Worm (Caenorhabditis elegans) whole organism, L4 larva: ENCODE measurements around the gene srj-24.

Experiments
- D1046.2 ChIP-seq: fragments of 200-800 bp; sonication (Bioruptor generic); IDR thresholded peaks from 2 replicates; pipeline ENCODE4 v1.3.6; 2022; ENCODE audit warnings: missing genetic modification characterization, missing compliant biosample characterization
- F10B5.3 ChIP-seq: sonication (generic microtip); optimal IDR thresholded peaks from 2 replicates; lab custom pipeline; 2016; ENCODE audit warnings: mild to moderate bottlenecking, missing genetic modification characterization, missing compliant biosample characterization
- F37D6.2 ChIP-seq: sonication (generic microtip); optimal IDR thresholded peaks from 2 replicates; lab custom pipeline; 2016; ENCODE audit warnings: mild to moderate bottlenecking, missing genetic modification characterization, missing compliant biosample characterization
- F44E2.7 ChIP-seq: fragments of 200-800 bp; sonication (Bioruptor generic); IDR thresholded peaks from 2 replicates; pipeline ENCODE4 v2.1.2; 2022; ENCODE audit warnings: missing genetic modification characterization, missing compliant biosample characterization
- R02D3.7 ChIP-seq: fragments of 150-350 bp; sonication (generic microtip); optimal IDR thresholded peaks from 3 replicates; lab custom pipeline; 2014; ENCODE audit warnings: missing biosample characterization, missing genetic modification characterization
- T20F7.1 ChIP-seq: fragments of 200-800 bp; sonication (Bioruptor generic); optimal IDR thresholded peaks from 2 replicates; lab custom pipeline; 2018; ENCODE audit warnings: mild to moderate bottlenecking, missing genetic modification characterization, missing compliant biosample characterization
- T26A8.4 ChIP-seq: fragments of 200-800 bp; sonication (Bioruptor generic); IDR thresholded peaks from 2 replicates; pipeline ENCODE4 v1.3.6; 2022; ENCODE audit warnings: missing genetic modification characterization, missing compliant biosample characterization
- Y105C5A.15 ChIP-seq: fragments of 200-800 bp; sonication (Bioruptor generic); IDR thresholded peaks from 2 replicates; pipeline ENCODE4 v1.3.6; 2022; ENCODE audit warnings: missing genetic modification characterization, missing compliant biosample characterization
- Y48G9A.11 ChIP-seq: fragments of 200-800 bp; sonication (Bioruptor generic); IDR thresholded peaks from 2 replicates; pipeline ENCODE4 v1.3.6; 2022; ENCODE audit warnings: missing genetic modification reagents, missing genetic modification characterization, missing compliant biosample characterization
- Y5F2A.4 ChIP-seq: fragments of 200-800 bp; sonication (Bioruptor generic); optimal IDR thresholded peaks from 2 replicates; lab custom pipeline; 2018; ENCODE audit warnings: mild to moderate bottlenecking, missing genetic modification characterization, missing compliant biosample characterization
- aha-1 ChIP-seq: fragments of 150-350 bp; peaks from one replicate; lab custom pipeline; 2014; ENCODE audit warnings: missing biosample characterization, missing genetic modification characterization
- ceh-20 ChIP-seq: fragments of 200-800 bp; sonication (Bioruptor generic); IDR thresholded peaks from 2 replicates; pipeline ENCODE4 v1.3.6; 2022; ENCODE audit warnings: missing genetic modification reagents, missing genetic modification characterization, missing compliant biosample characterization
- ceh-28 ChIP-seq: fragments of 150-350 bp; optimal IDR thresholded peaks from 2 replicates; lab custom pipeline; 2014; ENCODE audit warnings: missing biosample characterization, missing genetic modification reagents, missing genetic modification characterization
- ceh-32 ChIP-seq: sonication (generic microtip); optimal IDR thresholded peaks from 2 replicates; lab custom pipeline; 2016; ENCODE audit warnings: mild to moderate bottlenecking, missing genetic modification characterization, missing compliant biosample characterization; ENCODE audit not compliant: poor library complexity
- ceh-62 ChIP-seq: sonication (generic microtip); optimal IDR thresholded peaks from 2 replicates; lab custom pipeline; 2017; ENCODE audit warnings: missing biosample characterization, missing genetic modification characterization
- ces-1 ChIP-seq: fragments of 150-350 bp; sonication (generic microtip); optimal IDR thresholded peaks from 4 replicates; lab custom pipeline; 2014; ENCODE audit warnings: missing biosample characterization, missing genetic modification reagents, missing genetic modification characterization
- ctbp-1 ChIP-seq: fragments of 200-800 bp; sonication (Bioruptor generic); IDR thresholded peaks from 2 replicates; pipeline ENCODE4 v1.3.6; 2022; ENCODE audit warnings: missing genetic modification reagents, missing genetic modification characterization, missing compliant biosample characterization
- dmd-6 ChIP-seq: fragments of 200-800 bp; sonication (Bioruptor generic); IDR thresholded peaks from 2 replicates; pipeline ENCODE4 v1.3.6; 2022; ENCODE audit warnings: missing genetic modification reagents, missing genetic modification characterization, missing compliant biosample characterization
- dpl-1 ChIP-seq: fragments of 150-350 bp; optimal IDR thresholded peaks from 2 replicates; lab custom pipeline; 2014; ENCODE audit warnings: missing biosample characterization, missing genetic modification reagents, missing genetic modification characterization
- duxl-1 ChIP-seq: sonication (generic microtip); optimal IDR thresholded peaks from 2 replicates; lab custom pipeline; 2016; ENCODE audit warnings: mild to moderate bottlenecking, missing genetic modification characterization, moderate library complexity, missing compliant biosample characterization; ENCODE audit not compliant: poor library complexity
- dve-1 ChIP-seq: sonication (generic microtip); optimal IDR thresholded peaks from 2 replicates; lab custom pipeline; 2017; ENCODE audit warnings: antibody characterized with exemption, mild to moderate bottlenecking, missing genetic modification characterization, missing compliant biosample characterization; ENCODE audit not compliant: insufficient read depth
- egl-43 ChIP-seq: fragments of 200-800 bp; sonication (Bioruptor generic); IDR thresholded peaks from 2 replicates; pipeline ENCODE4 v1.3.6; 2022; ENCODE audit warnings: missing genetic modification reagents, missing genetic modification characterization, missing compliant biosample characterization
- fkh-10 ChIP-seq: fragments of 150-350 bp; optimal IDR thresholded peaks from 2 replicates; lab custom pipeline; 2014; ENCODE audit warnings: missing biosample characterization, missing genetic modification reagents, missing genetic modification characterization
- hif-1 ChIP-seq, 2 experiments: sonication (generic microtip); optimal IDR thresholded peaks; 2 replicates each; lab custom pipeline; 2016 to 2017; ENCODE audit warnings: missing compliant biosample characterization in 2 of 2, missing genetic modification characterization in 2 of 2, missing genetic modification reagents in 2 of 2, missing genotype in 2 of 2, mild to moderate bottlenecking in 1 of 2
- hmg-1.1 ChIP-seq: fragments of 200-800 bp; sonication (Bioruptor generic); IDR thresholded peaks from 2 replicates; pipeline ENCODE4 v1.3.6; 2022; ENCODE audit warnings: missing genetic modification reagents, missing genetic modification characterization, missing compliant biosample characterization
- lim-7 ChIP-seq: fragments of 200-800 bp; sonication (Bioruptor generic); IDR thresholded peaks from 2 replicates; pipeline ENCODE4 v1.3.6; 2022; ENCODE audit warnings: missing genetic modification characterization, missing compliant biosample characterization
- lin-13 ChIP-seq: fragments of 150-350 bp; optimal IDR thresholded peaks from 2 replicates; lab custom pipeline; 2014; ENCODE audit warnings: missing biosample characterization, missing genetic modification reagents, missing genetic modification characterization
- lin-15B ChIP-seq: fragments of 150-350 bp; sonication (generic microtip); optimal IDR thresholded peaks from 3 replicates; lab custom pipeline; 2014; ENCODE audit warnings: missing biosample characterization, missing genetic modification characterization
- lin-38 ChIP-seq: fragments of 200-800 bp; sonication (Bioruptor generic); IDR thresholded peaks from 2 replicates; pipeline ENCODE4 v1.3.6; 2022; ENCODE audit warnings: missing genetic modification reagents, missing genetic modification characterization, missing compliant biosample characterization
- lin-39 ChIP-seq: fragments of 150-350 bp; optimal IDR thresholded peaks from 2 replicates; lab custom pipeline; 2014; ENCODE audit warnings: missing biosample characterization, missing genetic modification reagents, missing genetic modification characterization
- lir-3 ChIP-seq: sonication (generic microtip); optimal IDR thresholded peaks from 2 replicates; lab custom pipeline; 2016; ENCODE audit warnings: mild to moderate bottlenecking, missing genetic modification characterization, missing compliant biosample characterization
- madf-5 ChIP-seq, 2 experiments: fragments of 200-800 bp; sonication (Bioruptor generic); IDR thresholded peaks; 2 replicates each; pipeline ENCODE4 v1.3.6; 2022; ENCODE audit warnings: missing compliant biosample characterization in 2 of 2, missing genetic modification characterization in 2 of 2
- madf-9 ChIP-seq: fragments of 200-800 bp; sonication (Bioruptor generic); conservative IDR thresholded peaks from 2 replicates; pipeline ENCODE4 v1.3.6; 2022; ENCODE audit warnings: missing genetic modification reagents, missing genetic modification characterization, missing compliant biosample characterization
- mes-2 ChIP-seq: sonication (generic microtip); optimal IDR thresholded peaks from 2 replicates; lab custom pipeline; 2016; ENCODE audit warnings: missing genotype, mild to moderate bottlenecking, missing genetic modification characterization, missing compliant biosample characterization; ENCODE audit not compliant: poor library complexity, severe bottlenecking
- nhr-11 ChIP-seq: fragments of 150-350 bp; optimal IDR thresholded peaks from 2 replicates; lab custom pipeline; 2014; ENCODE audit warnings: missing biosample characterization, missing genetic modification characterization
- nhr-42 ChIP-seq: fragments of 200-800 bp; sonication (Bioruptor generic); IDR thresholded peaks from 2 replicates; pipeline ENCODE4 v1.3.6; 2022; ENCODE audit warnings: missing genetic modification characterization, missing compliant biosample characterization
- nhr-48 ChIP-seq: sonication (generic microtip); optimal IDR thresholded peaks from 2 replicates; lab custom pipeline; 2016; ENCODE audit warnings: mild to moderate bottlenecking, missing genetic modification characterization, missing compliant biosample characterization
- nhr-76 ChIP-seq: fragments of 150-350 bp; optimal IDR thresholded peaks from 2 replicates; lab custom pipeline; 2014; ENCODE audit warnings: missing biosample characterization, missing genetic modification characterization
- nhr-77 ChIP-seq: fragments of 150-350 bp; optimal IDR thresholded peaks from 2 replicates; lab custom pipeline; 2014; ENCODE audit warnings: missing biosample characterization, missing genetic modification characterization
- pqm-1 ChIP-seq: sonication (generic microtip); optimal IDR thresholded peaks from 2 replicates; lab custom pipeline; 2017; ENCODE audit warnings: missing biosample characterization, missing genetic modification characterization
- sdz-12 ChIP-seq: fragments of 200-800 bp; sonication (Bioruptor generic); optimal IDR thresholded peaks from 2 replicates; lab custom pipeline; 2018; ENCODE audit warnings: mild to moderate bottlenecking, missing genetic modification characterization, missing compliant biosample characterization
- set-16 ChIP-seq: fragments of 200-800 bp; sonication (Bioruptor generic); IDR thresholded peaks from 2 replicates; pipeline ENCODE4 v1.3.6; 2022; ENCODE audit warnings: missing genetic modification reagents, missing genetic modification characterization, missing compliant biosample characterization
- snpc-1.2 ChIP-seq: fragments of 200-800 bp; sonication (Bioruptor generic); IDR thresholded peaks from 2 replicates; pipeline ENCODE4 v1.3.6; 2022; ENCODE audit warnings: missing genetic modification reagents, missing genetic modification characterization, missing compliant biosample characterization
- spr-3 ChIP-seq: fragments of 200-800 bp; sonication (Bioruptor generic); optimal IDR thresholded peaks from 2 replicates; lab custom pipeline; 2018; ENCODE audit warnings: mild to moderate bottlenecking, missing genetic modification characterization, missing compliant biosample characterization
- zag-1 ChIP-seq: fragments of 150-350 bp; optimal IDR thresholded peaks from 2 replicates; lab custom pipeline; 2014; ENCODE audit warnings: missing biosample characterization, missing genetic modification characterization
- zfp-2 ChIP-seq: sonication (generic microtip); optimal IDR thresholded peaks from 2 replicates; lab custom pipeline; 2016; ENCODE audit warnings: mild to moderate bottlenecking, missing genetic modification characterization, missing compliant biosample characterization
- zip-11 ChIP-seq: fragments of 200-800 bp; sonication (Bioruptor generic); IDR thresholded peaks from 2 replicates; pipeline ENCODE4 v1.3.6; 2022; ENCODE audit warnings: missing genetic modification characterization, missing compliant biosample characterization
- ztf-11 ChIP-seq: fragments of 150-350 bp; optimal IDR thresholded peaks from 2 replicates; lab custom pipeline; 2014; ENCODE audit warnings: missing biosample characterization, missing genetic modification characterization

srj-24 gene

DNA sequence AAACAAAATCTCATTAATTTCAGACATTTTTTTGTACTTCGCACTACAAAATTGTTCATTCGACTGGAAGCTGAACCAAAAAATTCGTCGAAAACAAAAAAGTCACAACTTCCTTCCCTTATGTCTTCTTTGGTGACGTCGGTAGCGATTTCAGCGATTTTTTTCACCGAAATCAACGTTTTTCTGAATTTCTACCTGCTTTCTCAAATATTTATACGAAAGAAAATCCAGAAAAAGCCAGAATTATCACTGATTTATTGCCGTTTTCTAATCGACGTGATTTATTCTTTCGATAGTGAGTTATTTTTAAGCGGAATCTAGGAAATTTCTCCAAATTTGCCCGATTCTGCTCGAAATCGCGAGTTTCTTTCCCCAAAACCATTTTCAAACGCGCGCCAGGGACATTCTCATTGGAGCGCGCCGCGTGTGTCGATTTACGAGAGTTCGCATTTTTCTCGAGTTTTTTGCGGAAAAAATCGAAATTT lies 36.2 kb upstream of the srj-24 start, which contains the start of gene srbc-58 (continued):
- TF ChIP-seq F10B5.3: no peak
- no peak for TF ChIP-seq dmd-6 (GFP tag; lab: Robert Waterston, UW)
- no peak for TF ChIP-seq lir-3
- no peak for TF ChIP-seq D1046.2 (GFP tag; lab: Robert Waterston, UW)
- TF ChIP-seq snpc-1.2 (GFP tag; lab: Robert Waterston, UW): 0 out of 2 replicates have a peak, but pooled peaks have one; percentile 35
- TF ChIP-seq sdz-12 (GFP tag; lab: Kevin White, UChicago): no peak
- no peak for TF ChIP-seq ztf-11 (tag; lab: Kevin White, UChicago)
- no peak for TF ChIP-seq madf-9
- TF ChIP-seq spr-3 (GFP tag; lab: Kevin White, UChicago): no peak
- TF ChIP-seq ceh-32 (tag; lab: Kevin White, UChicago): no peak
- no peak for TF ChIP-seq Y48G9A.11 (GFP tag; lab: Robert Waterston, UW)
- TF ChIP-seq aha-1: peak; percentile 68
- TF ChIP-seq lin-38 (GFP tag; lab: Robert Waterston, UW): peak; percentile 87
- peak; percentile 60 for TF ChIP-seq R02D3.7 (tag; lab: Kevin White, UChicago)
- no peak for TF ChIP-seq T20F7.1
- TF ChIP-seq Y5F2A.4 (GFP tag; lab: Kevin White, UChicago): no peak
- no peak for TF ChIP-seq mes-2 (tag; lab: Kevin White, UChicago)
- TF ChIP-seq fkh-10: no peak
- no peak for TF ChIP-seq lin-15B (tag; lab: Kevin White, UChicago)
- TF ChIP-seq zag-1 (tag; lab: Kevin White, UChicago): no peak
- no peak for TF ChIP-seq zfp-2
- no peak for TF ChIP-seq dpl-1 (GFP tag; lab: Kevin White, UChicago)
- TF ChIP-seq zip-11 (GFP tag; lab: Robert Waterston, UW): no peak
- no peak for TF ChIP-seq duxl-1 (tag; lab: Kevin White, UChicago)
- 0 out of 2 replicates have a peak, but pooled peaks have one; percentile 21 for TF ChIP-seq ctbp-1 (GFP tag; lab: Robert Waterston, UW)

DNA sequence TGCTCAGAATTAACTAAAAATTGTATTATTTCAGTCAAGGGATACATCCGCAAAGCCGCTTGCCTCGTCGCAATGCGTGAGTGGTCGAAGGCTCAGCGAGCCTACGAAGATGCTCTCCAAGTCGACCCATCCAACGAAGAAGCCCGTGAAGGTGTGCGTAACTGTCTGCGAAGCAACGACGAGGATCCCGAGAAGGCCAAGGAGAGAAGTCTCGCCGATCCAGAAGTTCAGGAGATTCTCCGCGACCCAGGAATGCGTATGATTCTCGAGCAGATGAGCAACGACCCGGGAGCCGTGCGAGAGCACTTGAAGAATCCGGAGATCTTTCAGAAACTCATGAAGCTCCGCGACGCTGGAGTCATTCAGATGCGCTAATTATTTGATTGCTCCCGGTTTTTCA lies 35.7 kb upstream of the srj-24 start:
- TF ChIP-seq nhr-76 (no peak), lim-7 (GFP tag; lab: Robert Waterston, UW) (no peak), hmg-1.1 (no peak), Y105C5A.15 (GFP tag; lab: Robert Waterston, UW) (no peak), nhr-77 (tag; lab: Kevin White, UChicago) (no peak), F44E2.7 (no peak), set-16 (GFP tag; lab: Robert Waterston, UW) (peak; percentile 72), nhr-11 (tag; lab: Kevin White, UChicago) (no peak), lir-3 (no peak), nhr-48 (no peak), dve-1 (no peak), T26A8.4 (GFP tag; lab: Robert Waterston, UW) (no peak), ceh-62 (tag; lab: Kevin White, UChicago) (no peak), madf-5 (GFP tag; IDR thresholded peaks at IDR 0.05; lab: Robert Waterston, UW) (0 out of 4 replicates have a peak, but pooled peaks of 1 of the 2 experiments have one; percentile 30), lin-39 (tag; lab: Kevin White, UChicago) (no peak)
- TF ChIP-seq, all 104 proteins: peak for 2

DNA sequence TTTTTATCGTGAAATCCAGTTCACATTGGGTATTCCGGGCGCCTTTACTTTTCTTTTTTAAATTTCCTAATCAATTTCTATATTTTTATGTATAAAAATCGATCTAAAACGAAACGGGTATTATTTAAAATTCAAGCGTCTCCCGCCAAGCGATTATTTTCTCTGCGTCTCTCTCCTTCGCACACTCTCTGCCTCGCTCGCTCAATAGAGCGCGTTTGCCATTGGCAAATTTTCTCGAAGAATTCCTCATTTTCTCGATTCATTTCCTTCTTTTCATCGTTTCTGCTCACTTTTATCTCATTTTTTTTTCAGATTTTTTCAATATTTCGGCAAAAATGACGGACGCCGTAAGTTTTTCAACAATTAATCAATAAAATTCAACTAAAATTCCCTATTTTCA lies 34.6 kb upstream of the srj-24 start, which contains the start of gene sti-1:
TSS of gene sti-1 (plus strand) at position 263 of the 400 bp plus-strand sequence.
- TF ChIP-seq D1046.2 (GFP tag; lab: Robert Waterston, UW): no peak
- TF ChIP-seq lin-13 (GFP tag; lab: Kevin White, UChicago): peak; percentile 70
- TF ChIP-seq nhr-42: peak; percentile 69; the same call in 1 of the 2 replicates
- no peak for TF ChIP-seq madf-5 (GFP tag; IDR thresholded peaks at IDR 0.05; lab: Robert Waterston, UW)
- TF ChIP-seq ceh-28 (tag; lab: Kevin White, UChicago): no peak
- TF ChIP-seq ceh-20 (GFP tag; lab: Robert Waterston, UW): peak; percentile 55; the same call in 1 of the 2 replicates
- peak; percentile 81 for TF ChIP-seq dve-1
- peak; percentile 81 for TF ChIP-seq duxl-1 (tag; lab: Kevin White, UChicago)
- no peak for TF ChIP-seq sdz-12 (GFP tag; lab: Kevin White, UChicago)
- no peak for TF ChIP-seq egl-43 (GFP tag; lab: Robert Waterston, UW)
- TF ChIP-seq nhr-77 (tag; lab: Kevin White, UChicago): peak; percentile 95
- TF ChIP-seq F37D6.2 (tag; lab: Kevin White, UChicago): peak; percentile 17
- TF ChIP-seq ces-1 (GFP tag; lab: Kevin White, UChicago): no peak
- TF ChIP-seq mes-2 (tag; lab: Kevin White, UChicago): peak; percentile 89
- peak in 1 of 2 experiments; percentile 41 for TF ChIP-seq hif-1 (tag; optimal IDR thresholded peaks at IDR 0.05; lab: Kevin White, UChicago)
- no peak for TF ChIP-seq pqm-1
- no peak for TF ChIP-seq Y5F2A.4 (GFP tag; lab: Kevin White, UChicago)
